Worm (Caenorhabditis elegans) whole organism, midembryonic: ENCODE measurements around the gene fbxa-148.

Experiments used
- T22C8.4 ChIP-seq: fragments of 200-800 bp; sonication (Bioruptor generic); IDR thresholded peaks from 2 replicates; pipeline ENCODE4 v1.3.6; 2022; ENCODE audit warnings: missing genetic modification characterization, missing compliant biosample characterization
- flt-1 ChIP-seq: fragments of 200-800 bp; sonication (Bioruptor generic); IDR thresholded peaks from 2 replicates; pipeline ENCODE4 v1.3.6; 2022; ENCODE audit warnings: missing genetic modification characterization, missing compliant biosample characterization
- med-1 ChIP-seq: sonication (generic microtip); optimal IDR thresholded peaks from 2 replicates; lab custom pipeline; 2017; ENCODE audit warnings: missing genetic modification characterization, mild to moderate bottlenecking, missing compliant biosample characterization, antibody characterized with exemption, missing genetic modification reagents; ENCODE audit not compliant: insufficient read depth
- tab-1 ChIP-seq: fragments of 200-800 bp; sonication (Bioruptor generic); IDR thresholded peaks from 2 replicates; pipeline ENCODE4 v1.3.6; 2022; ENCODE audit warnings: missing genetic modification characterization, missing compliant biosample characterization
- ztf-23 ChIP-seq: fragments of 200-800 bp; sonication (Bioruptor generic); IDR thresholded peaks from 2 replicates; pipeline ENCODE4 v1.3.6; 2022; ENCODE audit warnings: missing genetic modification reagents, missing genetic modification characterization, missing compliant biosample characterization
- ztf-29 ChIP-seq: fragments of 200-800 bp; sonication (Bioruptor generic); IDR thresholded peaks from 2 replicates; pipeline ENCODE4 v1.3.6; 2022; ENCODE audit warnings: missing genetic modification reagents, missing genetic modification characterization, missing compliant biosample characterization

ce11 chrV:16910864-16911263 is 28.0 kb upstream of the fbxa-148 start:
- no peak for TF ChIP-seq T22C8.4
- no peak for TF ChIP-seq ztf-29 (GFP tag; lab: Robert Waterston, UW)
- no peak for TF ChIP-seq med-1
- no peak for TF ChIP-seq ztf-23 (GFP tag; lab: Robert Waterston, UW)
- TF ChIP-seq flt-1 (GFP tag; lab: Robert Waterston, UW): no peak
- no peak for TF ChIP-seq tab-1 (GFP tag; lab: Robert Waterston, UW)
